Worm (Caenorhabditis elegans) whole organism, young adult: ENCODE results near the gene C27H5.12.

Experiments used
- B0261.1 ChIP-seq: sonication (generic microtip); optimal IDR thresholded peaks from 2 replicates; lab custom pipeline; 2016; ENCODE audit warnings: mild to moderate bottlenecking, missing genetic modification characterization, moderate library complexity, missing compliant biosample characterization
- D2030.7 ChIP-seq: fragments of 200-800 bp; sonication (Bioruptor generic); IDR thresholded peaks from 2 replicates; pipeline ENCODE4 v1.3.6; 2022; ENCODE audit warnings: missing genetic modification reagents, missing genetic modification characterization, missing compliant biosample characterization
- F22D6.2 ChIP-seq: sonication (generic microtip); optimal IDR thresholded peaks from 2 replicates; lab custom pipeline; 2016; ENCODE audit warnings: mild to moderate bottlenecking, missing genetic modification characterization, missing compliant biosample characterization
- F23B12.7 ChIP-seq: sonication (generic microtip); optimal IDR thresholded peaks from 2 replicates; lab custom pipeline; 2017; ENCODE audit warnings: missing genetic modification characterization, mild to moderate bottlenecking, missing compliant biosample characterization, antibody characterized with exemption, moderate library complexity; ENCODE audit not compliant: insufficient read depth
- F33H1.4 ChIP-seq: fragments of 200-800 bp; sonication (Bioruptor generic); IDR thresholded peaks from 2 replicates; pipeline ENCODE4 v1.3.6; 2022; ENCODE audit warnings: missing genetic modification reagents, missing genetic modification characterization, missing compliant biosample characterization
- F37B4.10 ChIP-seq: fragments of 200-800 bp; sonication (Bioruptor generic); IDR thresholded peaks from 2 replicates; pipeline ENCODE4 v1.3.6; 2022; ENCODE audit warnings: missing genetic modification characterization, missing compliant biosample characterization
- F49E8.2 ChIP-seq: sonication (generic microtip); optimal IDR thresholded peaks from 3 replicates; lab custom pipeline; 2017; ENCODE audit warnings: missing genetic modification characterization, mild to moderate bottlenecking, missing compliant biosample characterization, antibody characterized with exemption, moderate library complexity; ENCODE audit not compliant: insufficient read depth
- K11D2.4 ChIP-seq: fragments of 200-800 bp; sonication (Bioruptor generic); IDR thresholded peaks from 2 replicates; pipeline ENCODE4 v1.3.6; 2022; ENCODE audit warnings: missing genetic modification reagents, missing genetic modification characterization, missing compliant biosample characterization
- Y95B8A.8 ChIP-seq: fragments of 200-800 bp; sonication (Bioruptor generic); IDR thresholded peaks from 2 replicates; pipeline ENCODE4 v1.3.6; 2022; ENCODE audit warnings: missing genetic modification reagents, missing genetic modification characterization, missing compliant biosample characterization
- ZK185.1 ChIP-seq: sonication (generic microtip); optimal IDR thresholded peaks from 2 replicates; lab custom pipeline; 2016; ENCODE audit warnings: mild to moderate bottlenecking, missing genetic modification characterization, missing compliant biosample characterization; ENCODE audit not compliant: poor library complexity, severe bottlenecking
- akir-1 ChIP-seq: fragments of 200-800 bp; sonication (Bioruptor generic); optimal IDR thresholded peaks from 2 replicates; lab custom pipeline; 2018; ENCODE audit warnings: mild to moderate bottlenecking, missing genetic modification characterization, moderate library complexity, missing compliant biosample characterization
- bed-1 ChIP-seq: fragments of 200-800 bp; sonication (Bioruptor generic); IDR thresholded peaks from 2 replicates; pipeline ENCODE4 v1.3.6; 2022; ENCODE audit warnings: missing genetic modification reagents, missing genetic modification characterization, missing compliant biosample characterization
- ccch-3 ChIP-seq: fragments of 200-800 bp; sonication (Bioruptor generic); optimal IDR thresholded peaks from 2 replicates; lab custom pipeline; 2018; ENCODE audit warnings: mild to moderate bottlenecking, missing genetic modification characterization, missing compliant biosample characterization
- ceh-100 ChIP-seq: fragments of 200-800 bp; sonication (Bioruptor generic); IDR thresholded peaks from 2 replicates; pipeline ENCODE4 v1.3.6; 2022; ENCODE audit warnings: missing genetic modification reagents, missing genetic modification characterization, missing compliant biosample characterization
- ceh-27 ChIP-seq: fragments of 200-800 bp; sonication (Bioruptor generic); optimal IDR thresholded peaks from 2 replicates; lab custom pipeline; 2018; ENCODE audit warnings: mild to moderate bottlenecking, missing genetic modification characterization, moderate library complexity, missing compliant biosample characterization
- ceh-91 ChIP-seq: fragments of 200-800 bp; sonication (Bioruptor generic); IDR thresholded peaks from 2 replicates; pipeline ENCODE4 v1.3.6; 2022; ENCODE audit warnings: missing genetic modification reagents, missing genetic modification characterization, missing compliant biosample characterization
- chd-7 ChIP-seq: sonication (generic microtip); optimal IDR thresholded peaks from 2 replicates; lab custom pipeline; 2016; ENCODE audit warnings: mild to moderate bottlenecking, missing genetic modification characterization, moderate library complexity, missing compliant biosample characterization
- ets-4 ChIP-seq: fragments of 200-800 bp; sonication (Bioruptor generic); optimal IDR thresholded peaks from 2 replicates; lab custom pipeline; 2018; ENCODE audit warnings: mild to moderate bottlenecking, missing genetic modification characterization, missing compliant biosample characterization
- fkh-3 ChIP-seq: sonication (generic microtip); optimal IDR thresholded peaks from 2 replicates; lab custom pipeline; 2016; ENCODE audit warnings: mild to moderate bottlenecking, missing genetic modification characterization, missing compliant biosample characterization
- lin-26 ChIP-seq: fragments of 200-800 bp; sonication (Bioruptor generic); IDR thresholded peaks from 2 replicates; pipeline ENCODE4 v1.3.6; 2022; ENCODE audit warnings: missing genetic modification reagents, missing genetic modification characterization, missing compliant biosample characterization
- lin-35 ChIP-seq, 3 experiments: fragments of 150-350 bp in 2 of 3; sonication (generic microtip) in 1 of 3; optimal IDR thresholded peaks; 2 replicates each; lab custom pipeline; 2014 to 2018; ENCODE audit warnings: missing biosample characterization in 3 of 3, missing genetic modification characterization in 3 of 3, missing genetic modification reagents in 3 of 3
- lin-40 ChIP-seq: sonication (generic microtip); optimal IDR thresholded peaks from 2 replicates; lab custom pipeline; 2016; ENCODE audit warnings: missing genetic modification characterization, mild to moderate bottlenecking, missing compliant biosample characterization, missing genotype, missing genetic modification reagents
- lin-54 ChIP-seq: fragments of 200-800 bp; sonication (Bioruptor generic); optimal IDR thresholded peaks from 2 replicates; lab custom pipeline; 2018; ENCODE audit warnings: mild to moderate bottlenecking, missing genetic modification characterization, missing compliant biosample characterization
- lsl-1 ChIP-seq: fragments of 200-800 bp; sonication (Bioruptor generic); optimal IDR thresholded peaks from 2 replicates; lab custom pipeline; 2018; ENCODE audit warnings: mild to moderate bottlenecking, missing genetic modification characterization, moderate library complexity, missing compliant biosample characterization
- madf-6 ChIP-seq: fragments of 200-800 bp; sonication (Bioruptor generic); IDR thresholded peaks from 2 replicates; pipeline ENCODE4 v1.3.6; 2022; ENCODE audit warnings: missing genetic modification reagents, missing genetic modification characterization, missing compliant biosample characterization
- madf-8 ChIP-seq: fragments of 200-800 bp; sonication (Bioruptor generic); conservative IDR thresholded peaks from 2 replicates; pipeline ENCODE4 v1.3.6; 2022; ENCODE audit warnings: missing genetic modification reagents, missing genetic modification characterization, missing compliant biosample characterization
- nfyb-1 ChIP-seq: fragments of 200-800 bp; sonication (Bioruptor generic); IDR thresholded peaks from 2 replicates; pipeline ENCODE4 v1.3.6; 2022; ENCODE audit warnings: missing genetic modification reagents, missing genetic modification characterization, missing compliant biosample characterization
- pbrm-1 ChIP-seq: fragments of 200-800 bp; sonication (Bioruptor generic); IDR thresholded peaks from 2 replicates; pipeline ENCODE4 v1.3.6; 2022; ENCODE audit warnings: missing genetic modification reagents, missing genetic modification characterization, missing compliant biosample characterization
- pha-4 ChIP-seq: fragments of 150-350 bp; sonication (generic microtip); optimal IDR thresholded peaks from 2 replicates; lab custom pipeline; 2014; ENCODE audit warnings: missing biosample characterization, missing genetic modification reagents, missing genetic modification characterization
- rpc-1 ChIP-seq, 2 experiments: fragments of 150-350 bp in 1 of 2; sonication (generic microtip) in 1 of 2; optimal IDR thresholded peaks; 2 replicates each; lab custom pipeline; 2014 to 2018; ENCODE audit warnings: missing biosample characterization in 1 of 2, missing genetic modification characterization in 1 of 2, missing genetic modification reagents in 1 of 2, missing genotype in 1 of 2
- snpc-1.3 ChIP-seq: sonication (generic microtip); optimal IDR thresholded peaks from 2 replicates; lab custom pipeline; 2017; ENCODE audit warnings: missing genetic modification characterization, mild to moderate bottlenecking, missing compliant biosample characterization, antibody characterized with exemption, moderate library complexity, missing genotype, missing genetic modification reagents; ENCODE audit not compliant: insufficient read depth
- snpc-4 ChIP-seq, 5 experiments: fragments of 150-350 bp in 1 of 5; sonication (generic microtip) in 4 of 5; optimal IDR thresholded peaks; 2 replicates each; lab custom pipeline; 2014 to 2018; ENCODE audit warnings: missing genetic modification characterization in 5 of 5, missing biosample characterization in 3 of 5, antibody characterized with exemption in 2 of 5, mild to moderate bottlenecking in 2 of 5, missing compliant biosample characterization in 2 of 5, missing genotype in 2 of 5, moderate library complexity in 2 of 5, missing genetic modification reagents in 1 of 5
- somi-1 ChIP-seq: fragments of 200-800 bp; sonication (Bioruptor generic); optimal IDR thresholded peaks from 2 replicates; lab custom pipeline; 2018; ENCODE audit warnings: mild to moderate bottlenecking, missing genetic modification characterization, missing compliant biosample characterization
- tlf-1 ChIP-seq: fragments of 200-800 bp; sonication (Bioruptor generic); optimal IDR thresholded peaks from 2 replicates; lab custom pipeline; 2018; ENCODE audit warnings: mild to moderate bottlenecking, missing genetic modification characterization, missing compliant biosample characterization
- unc-130 ChIP-seq: sonication (generic microtip); optimal IDR thresholded peaks from 2 replicates; lab custom pipeline; 2016; ENCODE audit warnings: missing genetic modification reagents, missing genetic modification characterization, missing compliant biosample characterization
- xnd-1 ChIP-seq: sonication (generic microtip); optimal IDR thresholded peaks from 2 replicates; lab custom pipeline; 2016; ENCODE audit warnings: missing genotype, missing genetic modification reagents, missing genetic modification characterization, missing compliant biosample characterization
- zfh-2 ChIP-seq: fragments of 200-800 bp; sonication (Bioruptor generic); conservative IDR thresholded peaks from 2 replicates; pipeline ENCODE4 v1.3.6; 2022; ENCODE audit warnings: missing genetic modification reagents, missing genetic modification characterization, missing compliant biosample characterization
- ztf-26 ChIP-seq: sonication (generic microtip); optimal IDR thresholded peaks from 2 replicates; lab custom pipeline; 2017; ENCODE audit warnings: missing genetic modification characterization, missing compliant biosample characterization
- ztf-28 ChIP-seq: fragments of 200-800 bp; sonication (Bioruptor generic); IDR thresholded peaks from 2 replicates; pipeline ENCODE4 v1.3.6; 2022; ENCODE audit warnings: missing genetic modification reagents, missing genetic modification characterization, missing compliant biosample characterization

C27H5.12 gene

DNA sequence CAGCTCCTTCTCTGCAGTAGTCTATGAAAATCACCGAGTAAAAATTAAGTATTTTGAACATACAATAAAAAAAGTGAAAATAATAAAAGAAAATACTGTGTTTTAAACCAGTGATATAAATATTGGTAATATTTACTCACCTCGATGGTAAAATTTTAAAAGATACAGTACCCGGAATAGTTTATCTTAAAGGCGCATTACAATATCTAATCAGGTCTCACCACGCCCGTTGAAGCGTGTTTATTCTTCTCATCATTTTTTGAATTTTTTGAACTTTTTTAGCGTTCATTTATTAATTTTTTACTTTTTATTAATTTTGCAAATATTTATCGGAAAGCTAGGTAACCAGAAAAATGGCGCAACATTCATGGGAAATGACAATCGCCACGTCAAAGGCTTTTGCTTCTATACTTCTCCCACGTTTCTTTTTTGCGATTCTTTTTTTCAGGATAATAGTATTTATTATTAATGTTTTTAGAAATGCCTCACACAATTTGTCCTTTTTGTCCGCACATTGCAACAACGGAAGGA, 39.6 kb downstream of the C27H5.12 start, which contains the start of gene F10E7.2:
TSS of gene F10E7.2 (plus strand) at position 481 of the 531 bp plus-strand sequence.
- peak; percentile 83 for TF ChIP-seq lsl-1
- TF ChIP-seq snpc-4 (GFP tag; optimal IDR thresholded peaks at IDR 0.05; lab: Kevin White, UChicago) = no peak
- TF ChIP-seq snpc-4 (tag; optimal IDR thresholded peaks at IDR 0.05; lab: Kevin White, UChicago) = peak in 1 of 4 experiments; percentile 19
- peak; percentile 38; the same call in 1 of the 2 replicates for TF ChIP-seq D2030.7
- peak; percentile 30; the same call in 1 of the 2 replicates for TF ChIP-seq madf-8 (GFP tag; lab: Robert Waterston, UW)
- TF ChIP-seq xnd-1 = peak; percentile 66
- TF ChIP-seq madf-6 (GFP tag; lab: Robert Waterston, UW) = peak; percentile 86
- peak; percentile 84 for TF ChIP-seq F33H1.4 (GFP tag; lab: Robert Waterston, UW)
- TF ChIP-seq chd-7 (tag; lab: Kevin White, UChicago) = no peak
- TF ChIP-seq lin-54 (GFP tag; lab: Kevin White, UChicago) = peak; percentile 18
- TF ChIP-seq B0261.1 (tag; lab: Kevin White, UChicago) = no peak
- TF ChIP-seq snpc-1.3 = peak; percentile 68
- peak; percentile 30 for TF ChIP-seq F49E8.2 (tag; lab: Kevin White, UChicago)
- no peak for TF ChIP-seq ets-4 (GFP tag; lab: Kevin White, UChicago)

ce11 chrII:7119525-7119924, 41.9 kb downstream of the C27H5.12 start:
- TF ChIP-seq tlf-1 (GFP tag; lab: Kevin White, UChicago) = no peak
- TF ChIP-seq ceh-91 (GFP tag; lab: Robert Waterston, UW) = no peak
- TF ChIP-seq K11D2.4 = no peak
- no peak for TF ChIP-seq D2030.7
- no peak for TF ChIP-seq fkh-3 (tag; lab: Kevin White, UChicago)
- no peak for TF ChIP-seq ztf-26
- no peak for TF ChIP-seq lin-40 (tag; lab: Kevin White, UChicago)
- no peak for TF ChIP-seq F23B12.7 (tag; lab: Kevin White, UChicago)
- no peak for TF ChIP-seq ztf-28
- TF ChIP-seq unc-130 (GFP tag; lab: Kevin White, UChicago) = no peak
- no peak for TF ChIP-seq pha-4
- TF ChIP-seq lin-26 (GFP tag; lab: Robert Waterston, UW) = no peak
- no peak for TF ChIP-seq F37B4.10
- no peak for TF ChIP-seq pbrm-1 (GFP tag; lab: Robert Waterston, UW)
- no peak for TF ChIP-seq zfh-2 (GFP tag; lab: Robert Waterston, UW)
- TF ChIP-seq bed-1 (GFP tag; lab: Robert Waterston, UW) = no peak
- no peak for TF ChIP-seq snpc-4 (GFP tag; optimal IDR thresholded peaks at IDR 0.05; lab: Kevin White, UChicago)
- no peak for TF ChIP-seq snpc-4 (tag; optimal IDR thresholded peaks at IDR 0.05; lab: Kevin White, UChicago)
- TF ChIP-seq akir-1 (GFP tag; lab: Kevin White, UChicago) = no peak
- no peak for TF ChIP-seq ceh-100 (GFP tag; lab: Robert Waterston, UW)

DNA sequence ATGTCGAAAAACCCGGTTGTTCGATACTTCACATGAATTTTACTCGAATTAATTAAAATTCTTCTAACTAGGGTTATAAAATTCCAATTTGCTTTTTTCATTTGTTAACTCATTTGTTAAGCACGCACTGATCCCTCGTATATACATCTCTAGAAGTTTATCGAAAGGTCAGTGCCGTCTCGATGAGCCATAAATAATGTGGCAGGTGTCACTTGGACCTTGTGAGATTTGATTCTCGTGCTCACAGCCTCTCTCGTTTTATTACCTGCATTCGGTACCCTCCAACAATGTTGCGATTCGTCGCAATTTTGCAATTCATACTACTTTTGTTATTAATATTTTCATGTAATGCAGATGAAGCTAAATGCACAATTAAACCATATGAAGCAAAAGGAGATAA, 45.1 kb downstream of the C27H5.12 start, which contains the start of gene spon-1:
TSS of gene spon-1 (plus strand) at position 208 of the 400 bp plus-strand sequence.
- TF ChIP-seq snpc-1.3 (no peak), F49E8.2 (tag; lab: Kevin White, UChicago) (no peak), F23B12.7 (tag; lab: Kevin White, UChicago) (no peak), lin-54 (GFP tag; lab: Kevin White, UChicago) (no peak), unc-130 (GFP tag; lab: Kevin White, UChicago) (no peak), F22D6.2 (tag; lab: Kevin White, UChicago) (no peak), B0261.1 (tag; lab: Kevin White, UChicago) (no peak), Y95B8A.8 (GFP tag; lab: Robert Waterston, UW) (no peak), nfyb-1 (GFP tag; lab: Robert Waterston, UW) (no peak), ceh-27 (GFP tag; lab: Kevin White, UChicago) (no peak), rpc-1 (optimal IDR thresholded peaks at IDR 0.05; lab: Kevin White, UChicago) (no peak), rpc-1 (tag; optimal IDR thresholded peaks at IDR 0.05; lab: Kevin White, UChicago) (no peak), ZK185.1 (tag; lab: Kevin White, UChicago) (no peak), ccch-3 (GFP tag; lab: Kevin White, UChicago) (no peak), somi-1 (no peak), lin-35 (GFP tag; optimal IDR thresholded peaks at IDR 0.05; lab: Kevin White, UChicago) (no peak)
